Worm (Caenorhabditis elegans) whole organism, L1 larva: ENCODE results near the gene srt-47.

Experiments used
- alr-1 ChIP-seq: fragments of 200-800 bp; sonication (Bioruptor generic); optimal IDR thresholded peaks from 2 replicates; lab custom pipeline; 2018; ENCODE audit warnings: borderline replicate concordance, mild to moderate bottlenecking, missing genetic modification characterization, missing compliant biosample characterization
- aly-2 ChIP-seq: fragments of 150-350 bp; optimal IDR thresholded peaks from 2 replicates; lab custom pipeline; 2014; ENCODE audit warnings: missing biosample characterization, missing genetic modification characterization
- ama-1 ChIP-seq: fragments of 150-350 bp; optimal IDR thresholded peaks from 2 replicates; lab custom pipeline; 2014
- blmp-1 ChIP-seq: fragments of 150-350 bp; optimal IDR thresholded peaks from 2 replicates; lab custom pipeline; 2014; ENCODE audit warnings: missing biosample characterization, missing genetic modification characterization
- ceh-63 ChIP-seq: fragments of 200-800 bp; sonication (Bioruptor generic); optimal IDR thresholded peaks from 2 replicates; lab custom pipeline; 2018; ENCODE audit warnings: mild to moderate bottlenecking, missing genetic modification characterization, missing compliant biosample characterization
- ceh-82 ChIP-seq, 3 experiments: fragments of 150-350 bp in 1 of 3; sonication (generic microtip) in 2 of 3; optimal IDR thresholded peaks; 2 replicates each; lab custom pipeline; 2014 to 2017; ENCODE audit warnings: missing biosample characterization in 3 of 3, missing genetic modification characterization in 3 of 3
- dpl-1 ChIP-seq, 3 experiments: fragments of 150-350 bp in 2 of 3; sonication (generic microtip) in 1 of 3; optimal IDR thresholded peaks; 2 replicates each; lab custom pipeline; 2014 to 2017; ENCODE audit warnings: missing biosample characterization in 3 of 3, missing genetic modification characterization in 3 of 3, missing genetic modification reagents in 3 of 3
- efl-1 ChIP-seq, 4 experiments: fragments of 150-350 bp; optimal IDR thresholded peaks in 3 of 4; peaks in 1 of 4; 1 replicate in 1 of 4; 2 replicates in 3 of 4; lab custom pipeline; 2014; ENCODE audit warnings: missing biosample characterization in 2 of 4, missing genetic modification characterization in 2 of 4, missing genetic modification reagents in 2 of 4
- grh-1 ChIP-seq: fragments of 200-800 bp; sonication (Bioruptor generic); IDR thresholded peaks from 2 replicates; pipeline ENCODE4 v1.3.6; 2022; ENCODE audit warnings: missing genetic modification reagents, missing genetic modification characterization, missing compliant biosample characterization
- hlh-17 ChIP-seq: fragments of 200-800 bp; sonication (Bioruptor generic); optimal IDR thresholded peaks from 2 replicates; lab custom pipeline; 2018; ENCODE audit warnings: missing genetic modification characterization, mild to moderate bottlenecking, missing compliant biosample characterization, moderate library complexity, borderline replicate concordance
- lir-3 ChIP-seq: sonication (generic microtip); optimal IDR thresholded peaks from 2 replicates; lab custom pipeline; 2016; ENCODE audit warnings: mild to moderate bottlenecking, missing genetic modification characterization, moderate library complexity, missing compliant biosample characterization; ENCODE audit not compliant: poor library complexity
- mdl-1 ChIP-seq, 2 experiments: fragments of 150-350 bp; optimal IDR thresholded peaks; 2 replicates each; lab custom pipeline; 2014 to 2017; ENCODE audit warnings: missing biosample characterization in 2 of 2, missing genetic modification characterization in 2 of 2, inconsistent platforms in 1 of 2
- mef-2 ChIP-seq: fragments of 150-350 bp; optimal IDR thresholded peaks from 2 replicates; lab custom pipeline; 2014; ENCODE audit warnings: missing biosample characterization, missing genetic modification characterization
- mep-1 ChIP-seq: fragments of 150-350 bp; optimal IDR thresholded peaks from 2 replicates; lab custom pipeline; 2014; ENCODE audit warnings: missing biosample characterization, missing genetic modification characterization
- nhr-20 ChIP-seq: sonication (generic microtip); optimal IDR thresholded peaks from 2 replicates; lab custom pipeline; 2016; ENCODE audit warnings: mild to moderate bottlenecking, missing genetic modification characterization, missing compliant biosample characterization
- nhr-47 ChIP-seq: sonication (generic microtip); optimal IDR thresholded peaks from 2 replicates; lab custom pipeline; 2016; ENCODE audit warnings: mild to moderate bottlenecking, missing genetic modification characterization, moderate library complexity, missing compliant biosample characterization
- nhr-71 ChIP-seq: sonication (generic microtip); optimal IDR thresholded peaks from 2 replicates; lab custom pipeline; 2016; ENCODE audit warnings: mild to moderate bottlenecking, missing genetic modification characterization, moderate library complexity, missing compliant biosample characterization
- nhr-76 ChIP-seq: sonication (generic microtip); optimal IDR thresholded peaks from 2 replicates; lab custom pipeline; 2017; ENCODE audit warnings: missing biosample characterization, missing genetic modification characterization
- nhr-84 ChIP-seq: sonication (generic microtip); optimal IDR thresholded peaks from 2 replicates; lab custom pipeline; 2017; ENCODE audit warnings: missing biosample characterization, missing genetic modification characterization
- nhr-85 ChIP-seq: sonication (generic microtip); peaks from one replicate; lab custom pipeline; 2016; ENCODE audit warnings: missing genetic modification characterization, inconsistent platforms, missing compliant biosample characterization
- nhr-90 ChIP-seq: sonication (generic microtip); optimal IDR thresholded peaks from 2 replicates; lab custom pipeline; 2016; ENCODE audit warnings: mild to moderate bottlenecking, missing genetic modification characterization, missing compliant biosample characterization; ENCODE audit not compliant: poor library complexity
- rnt-1 ChIP-seq: sonication (generic microtip); optimal IDR thresholded peaks from 2 replicates; lab custom pipeline; 2016; ENCODE audit warnings: mild to moderate bottlenecking, missing genetic modification characterization, moderate library complexity, missing compliant biosample characterization
- sptf-1 ChIP-seq: fragments of 150-350 bp; optimal IDR thresholded peaks from 2 replicates; lab custom pipeline; 2014; ENCODE audit warnings: missing biosample characterization, missing genetic modification characterization
- swsn-7 ChIP-seq: sonication (generic microtip); optimal IDR thresholded peaks from 2 replicates; lab custom pipeline; 2016; ENCODE audit warnings: missing genetic modification characterization, missing compliant biosample characterization
- unc-98 ChIP-seq: fragments of 200-800 bp; sonication (Bioruptor generic); IDR thresholded peaks from 2 replicates; pipeline ENCODE4 v1.3.6; 2022; ENCODE audit warnings: missing genetic modification characterization, missing compliant biosample characterization
- xbp-1 ChIP-seq: sonication (generic microtip); optimal IDR thresholded peaks from 2 replicates; lab custom pipeline; 2016; ENCODE audit warnings: missing genetic modification characterization, missing compliant biosample characterization
- ztf-4 ChIP-seq: fragments of 150-350 bp; optimal IDR thresholded peaks from 2 replicates; lab custom pipeline; 2014; ENCODE audit warnings: missing biosample characterization, missing genetic modification characterization

Gene srt-47

DNA sequence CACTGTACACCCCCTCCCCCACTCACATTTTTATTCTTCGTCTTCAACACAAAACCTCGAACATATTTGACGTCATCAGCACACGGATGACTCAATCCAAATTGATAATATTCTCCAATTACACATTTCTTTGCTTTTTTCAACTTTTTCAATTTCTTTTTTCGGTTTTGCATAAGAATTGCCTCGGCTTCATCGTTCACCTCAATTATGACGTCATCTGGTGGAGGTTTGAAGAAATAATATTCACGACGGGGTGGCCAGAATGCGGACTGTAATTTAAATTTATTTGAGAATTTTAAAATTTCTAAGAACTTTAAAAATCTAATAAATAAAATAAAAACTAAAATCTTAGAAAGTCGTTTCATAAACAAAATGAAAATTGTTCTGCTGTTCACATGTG, 10.6 kb upstream of the srt-47 start:
- TF ChIP-seq lir-3 (no peak), nhr-47 (tag; lab: Kevin White, UChicago) (no peak), sptf-1 (tag; lab: Kevin White, UChicago) (no peak), blmp-1 (no peak), ceh-63 (GFP tag; lab: Kevin White, UChicago) (no peak), nhr-76 (tag; lab: Kevin White, UChicago) (no peak), mdl-1 (tag; optimal IDR thresholded peaks at IDR 0.05; lab: Kevin White, UChicago) (no peak), swsn-7 (tag; lab: Kevin White, UChicago) (no peak), ceh-82 (tag; optimal IDR thresholded peaks at IDR 0.05; lab: Kevin White, UChicago) (no peak), xbp-1 (tag; lab: Kevin White, UChicago) (no peak)

DNA sequence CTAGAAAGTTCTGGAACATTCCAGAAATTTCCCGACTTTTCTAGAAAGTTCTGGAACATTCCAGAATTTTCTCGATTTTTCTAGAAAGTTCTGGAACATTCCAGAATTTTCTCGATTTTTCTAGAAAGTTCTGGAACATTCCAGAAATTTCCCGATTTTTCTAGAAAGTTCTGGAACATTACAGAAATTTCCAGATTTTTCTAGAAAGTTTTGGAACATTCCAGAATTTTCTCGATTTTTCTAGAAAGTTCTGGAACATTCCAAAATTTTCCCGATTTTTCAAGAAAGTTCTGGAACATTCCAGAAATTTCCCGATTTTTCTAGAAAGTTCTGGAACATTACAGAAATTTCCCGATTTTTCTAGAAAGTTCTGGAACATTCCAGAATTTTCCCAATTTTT, 6.0 kb upstream of the srt-47 start:
- peak; percentile 78 for TF ChIP-seq unc-98 (GFP tag; lab: Robert Waterston, UW)

ce11 chrIV:15057994-15058393, 4.8 kb upstream of the srt-47 start, which contains the start of gene Y41E3.13:
TSS of gene Y41E3.13 (plus strand) at chrIV:15058294.
- TF ChIP-seq mep-1 (tag; lab: Kevin White, UChicago) = no peak
- no peak for TF ChIP-seq alr-1 (tag; lab: Kevin White, UChicago)
- no peak for TF ChIP-seq unc-98 (GFP tag; lab: Robert Waterston, UW)

DNA sequence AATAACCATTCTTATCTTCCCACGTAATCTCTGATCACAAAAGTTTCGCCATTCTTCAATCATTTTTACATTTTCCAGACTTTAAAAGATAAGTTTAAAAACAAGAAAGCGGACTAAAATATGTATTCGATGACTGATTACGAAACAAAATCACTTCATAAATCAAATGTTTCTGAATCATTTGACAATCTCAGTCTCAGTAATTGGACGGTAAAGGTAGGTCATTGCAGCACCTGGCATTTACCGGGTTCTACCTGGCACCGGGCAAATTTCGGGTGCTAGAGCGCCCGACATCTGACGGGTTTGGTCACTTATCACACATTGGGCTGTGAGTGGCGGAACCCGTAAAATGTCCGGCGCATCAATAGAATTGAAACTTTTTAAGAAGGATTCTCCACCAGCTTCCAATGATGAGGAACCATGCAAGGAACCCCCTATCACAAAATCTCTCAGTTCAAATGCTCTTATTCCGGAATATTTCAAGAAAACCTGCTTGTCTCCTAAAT, 3.0 kb upstream of the srt-47 start, which contains the start of gene Y41E3.19:
Y41E3.19 (plus strand) TSS at position 51 of the 506 bp plus-strand sequence.
- TF ChIP-seq efl-1 (optimal IDR thresholded peaks at IDR 0.05; lab: Kevin White, UChicago) (no peak), efl-1 (GFP tag; optimal IDR thresholded peaks at IDR 0.05 in 1 of 2; lab: Kevin White, UChicago) (peak in 1 of 2 experiments; percentile 2), hlh-17 (GFP tag; lab: Kevin White, UChicago) (no peak)
- TF ChIP-seq, all 84 proteins: peak for 1

ce11 chrIV:15051045-15051444, 2.1 kb downstream of the srt-47 start:
- no peak for TF ChIP-seq efl-1 (optimal IDR thresholded peaks at IDR 0.05; lab: Kevin White, UChicago)
- peak in 1 of 2 experiments; percentile 82 for TF ChIP-seq efl-1 (GFP tag; optimal IDR thresholded peaks at IDR 0.05 in 1 of 2; lab: Kevin White, UChicago)
- no peak for TF ChIP-seq rnt-1 (tag; lab: Kevin White, UChicago)

DNA sequence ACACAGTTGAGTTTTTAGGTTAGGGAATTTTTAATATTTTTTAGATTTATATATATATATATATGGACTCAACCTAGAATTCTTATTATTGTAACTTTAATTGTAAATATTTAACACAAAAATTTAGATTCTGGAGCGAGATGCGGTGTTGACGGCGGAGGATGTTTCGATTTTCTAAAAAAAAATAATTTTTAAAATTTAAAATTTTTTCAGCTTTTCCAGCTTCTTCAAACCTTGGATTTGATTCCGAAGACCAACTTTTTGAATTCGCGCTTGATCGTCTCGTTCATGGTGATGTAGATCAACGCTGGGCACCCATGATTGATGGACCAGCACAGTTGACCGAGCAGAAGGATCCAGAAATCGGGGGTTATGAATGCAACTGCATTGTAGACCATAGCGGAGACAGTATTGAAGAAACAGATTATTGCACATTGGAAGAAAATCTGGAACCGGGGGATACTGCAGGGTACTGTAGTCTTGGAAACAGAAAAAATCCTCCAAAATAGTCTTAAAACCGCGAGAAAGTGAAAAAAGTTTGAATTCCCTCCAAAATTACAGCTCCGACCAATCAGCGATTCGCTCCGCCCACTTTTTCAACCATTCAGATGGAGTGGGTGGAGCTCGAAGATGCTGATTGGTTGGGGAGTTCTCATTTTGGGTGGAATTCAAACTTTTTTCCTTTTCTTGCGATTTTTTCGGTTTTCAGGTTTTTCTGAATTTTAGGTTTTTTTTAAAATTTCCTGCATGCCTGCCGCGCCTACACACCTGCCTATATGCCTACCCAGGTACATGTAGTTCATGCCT, 3.7 kb downstream of the srt-47 start:
- peak; percentile 42 for TF ChIP-seq ama-1 (lab: Kevin White, UChicago)
- peak; percentile 64 for TF ChIP-seq nhr-85 (tag; lab: Kevin White, UChicago)
- TF ChIP-seq nhr-71 (tag; lab: Kevin White, UChicago) = peak; percentile 56
- TF ChIP-seq ztf-4 (tag; lab: Kevin White, UChicago) = peak; percentile 71
- no peak for TF ChIP-seq nhr-20 (tag; lab: Kevin White, UChicago)
- peak; percentile 17 to 60 for TF ChIP-seq efl-1 (optimal IDR thresholded peaks at IDR 0.05; lab: Kevin White, UChicago)
- peak; percentile 73 to 86 for TF ChIP-seq efl-1 (GFP tag; optimal IDR thresholded peaks at IDR 0.05 in 1 of 2; lab: Kevin White, UChicago)
- peak in 2 of 3 experiments; percentile 29 to 35 for TF ChIP-seq dpl-1 (GFP tag; optimal IDR thresholded peaks at IDR 0.05; lab: Kevin White, UChicago)
- no peak for TF ChIP-seq lir-3
- TF ChIP-seq mef-2 (tag; lab: Kevin White, UChicago) = no peak
- TF ChIP-seq grh-1 (GFP tag; lab: Robert Waterston, UW) = peak; percentile 32; the same call in 1 of the 2 replicates
- no peak for TF ChIP-seq unc-98 (GFP tag; lab: Robert Waterston, UW)
- TF ChIP-seq rnt-1 (tag; lab: Kevin White, UChicago) = peak; percentile 9
- no peak for TF ChIP-seq nhr-84 (tag; lab: Kevin White, UChicago)
- TF ChIP-seq aly-2 = peak; percentile 91
- peak; percentile 16 for TF ChIP-seq nhr-90 (tag; lab: Kevin White, UChicago)
